Worm (Caenorhabditis elegans): Measurements from ENCODE around the gene dld-1.
"Not testable (repeated sequence)": the region's sequence is repeated elsewhere in the genome, so short reads cannot be mapped to it uniquely, and the experiment has no call there.

The dld-1 gene

DNA sequence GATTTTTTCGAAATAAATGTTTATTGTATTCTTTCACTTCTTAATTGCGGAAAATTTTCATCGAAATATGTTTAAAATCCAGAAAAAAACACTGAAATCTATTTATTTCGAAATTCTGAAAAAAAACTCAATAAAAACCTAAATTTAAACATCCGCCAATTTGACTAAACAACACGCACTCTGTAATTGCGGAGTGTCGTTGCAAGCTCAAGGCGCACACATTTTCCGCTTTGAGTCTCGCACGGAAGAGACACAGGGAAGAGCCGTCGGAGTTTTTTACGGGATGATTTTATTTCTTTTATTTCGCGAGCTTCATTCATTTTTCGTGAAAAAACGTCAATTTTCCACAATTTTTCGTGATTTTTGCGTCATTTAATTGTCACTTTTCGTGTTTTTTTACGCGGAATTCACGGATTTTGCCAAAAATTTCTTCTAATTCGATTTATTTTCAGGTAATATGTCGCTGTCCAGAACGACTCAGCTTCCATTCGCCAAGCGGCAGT lies at the start of gene dld-1:
Gene dld-1, plus strand, starts transcription at position 453 of the 503 bp plus-strand sequence.
- peak; percentile 70 for TF ChIP-seq cog-1 (tag; optimal IDR thresholded peaks at IDR 0.05)
- TF ChIP-seq T22C8.4 (GFP tag; IDR thresholded peaks at IDR 0.05) = peak; percentile 32; the same call in 1 of the 2 replicates
- TF ChIP-seq ztf-23 (GFP tag; IDR thresholded peaks at IDR 0.05) = 0 out of 2 replicates have a peak, but pooled peaks have one; percentile 49
- peak; percentile 43; the same call in 1 of the 2 replicates for TF ChIP-seq flt-1 (GFP tag; IDR thresholded peaks at IDR 0.05)
- no peak for TF ChIP-seq med-1 (GFP tag; optimal IDR thresholded peaks at IDR 0.05; ENCODE audit: insufficient read depth)
- no peak for TF ChIP-seq tab-1 (GFP tag; IDR thresholded peaks at IDR 0.05)
- no peak for TF ChIP-seq ref-1 (GFP tag; conservative IDR thresholded peaks at IDR 0.05)
- peak; percentile 36; the same call in 1 of the 2 replicates for TF ChIP-seq ztf-29 (GFP tag; IDR thresholded peaks at IDR 0.05)
- TF ChIP-seq klf-2 (GFP tag; conservative IDR thresholded peaks at IDR 0.05) = no peak; the same call in 1 of the 2 replicates

ce11 chrIV:14417128-14417527 lies 47.2 kb upstream of the dld-1 start, which contains the start of gene F55B11.6:
Gene F55B11.6, minus strand, starts transcription at chrIV:14417228.
- TF ChIP-seq ztf-29 (GFP tag; IDR thresholded peaks at IDR 0.05) (no peak), klf-2 (GFP tag; conservative IDR thresholded peaks at IDR 0.05) (no peak), tab-1 (GFP tag; IDR thresholded peaks at IDR 0.05) (no peak), med-1 (GFP tag; optimal IDR thresholded peaks at IDR 0.05; ENCODE audit: insufficient read depth) (no peak), ref-1 (GFP tag; conservative IDR thresholded peaks at IDR 0.05) (no peak), flt-1 (GFP tag; IDR thresholded peaks at IDR 0.05) (no peak), T22C8.4 (GFP tag; IDR thresholded peaks at IDR 0.05) (no peak), ztf-23 (GFP tag; IDR thresholded peaks at IDR 0.05) (no peak), cog-1 (tag; optimal IDR thresholded peaks at IDR 0.05) (no peak)

DNA sequence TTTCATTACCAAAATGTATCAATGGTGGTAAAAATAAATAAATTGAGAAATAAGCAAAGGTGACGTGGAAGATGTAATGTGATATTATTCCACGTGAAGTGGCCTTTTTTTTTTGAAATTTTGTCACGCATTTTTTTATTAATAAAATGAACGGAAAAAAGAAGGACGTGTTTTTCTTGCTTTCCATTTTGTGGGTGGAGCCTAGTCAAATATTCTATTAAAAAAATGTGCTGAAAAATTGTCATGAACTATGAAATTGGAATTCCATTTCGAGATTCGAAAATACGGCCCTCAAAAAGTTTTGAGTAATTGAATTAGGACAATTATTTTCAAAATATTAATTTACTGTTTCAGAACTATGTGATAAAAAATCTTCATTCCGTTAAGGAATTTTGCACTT lies 42.4 kb upstream of the dld-1 start, which contains the start of gene F55B11.7:
Gene F55B11.7, minus strand, starts transcription at position 101 of the 400 bp plus-strand sequence.
- TF ChIP-seq ztf-23 (GFP tag; IDR thresholded peaks at IDR 0.05) = no peak
- no peak for TF ChIP-seq cog-1 (tag; optimal IDR thresholded peaks at IDR 0.05)
- TF ChIP-seq ref-1 (GFP tag; conservative IDR thresholded peaks at IDR 0.05) = no peak
- no peak for TF ChIP-seq flt-1 (GFP tag; IDR thresholded peaks at IDR 0.05)
- no peak for TF ChIP-seq klf-2 (GFP tag; conservative IDR thresholded peaks at IDR 0.05)
- no peak for TF ChIP-seq med-1 (GFP tag; optimal IDR thresholded peaks at IDR 0.05; ENCODE audit: insufficient read depth)
- no peak for TF ChIP-seq T22C8.4 (GFP tag; IDR thresholded peaks at IDR 0.05)
- TF ChIP-seq ztf-29 (GFP tag; IDR thresholded peaks at IDR 0.05) = no peak
- no peak for TF ChIP-seq tab-1 (GFP tag; IDR thresholded peaks at IDR 0.05)

ce11 chrIV:14423194-14423593 lies 41.1 kb upstream of the dld-1 start, which contains the start of gene F55B11.2:
Gene F55B11.2, minus strand, starts transcription at chrIV:14423294.
- TF ChIP-seq ref-1 (GFP tag; conservative IDR thresholded peaks at IDR 0.05) (no peak), ztf-23 (GFP tag; IDR thresholded peaks at IDR 0.05) (no peak), flt-1 (GFP tag; IDR thresholded peaks at IDR 0.05) (no peak), klf-2 (GFP tag; conservative IDR thresholded peaks at IDR 0.05) (no peak)

- no peak for TF ChIP-seq cog-1 (tag; optimal IDR thresholded peaks at IDR 0.05)
- TF ChIP-seq T22C8.4 (GFP tag; IDR thresholded peaks at IDR 0.05) = no peak
- no peak for TF ChIP-seq tab-1 (GFP tag; IDR thresholded peaks at IDR 0.05)
- no peak for TF ChIP-seq klf-2 (GFP tag; conservative IDR thresholded peaks at IDR 0.05)
- TF ChIP-seq med-1 (GFP tag; optimal IDR thresholded peaks at IDR 0.05; ENCODE audit: insufficient read depth) = no peak
- no peak for TF ChIP-seq ztf-29 (GFP tag; IDR thresholded peaks at IDR 0.05)
- TF ChIP-seq flt-1 (GFP tag; IDR thresholded peaks at IDR 0.05) = no peak
- no peak for TF ChIP-seq ref-1 (GFP tag; conservative IDR thresholded peaks at IDR 0.05)
- no peak for TF ChIP-seq ztf-23 (GFP tag; IDR thresholded peaks at IDR 0.05)
These were observed 39.9 kb upstream of the dld-1 start, which contains the start of gene F55B11.3 for ce11 chrIV:14424396-14424795. Gene F55B11.3, plus strand, starts transcription at chrIV:14424696.

ce11 chrIV:14427395-14427794 lies 36.9 kb upstream of the dld-1 start, which contains the start of gene F55B11.5:
Gene F55B11.5, plus strand, starts transcription at chrIV:14427695.
- TF ChIP-seq flt-1 (GFP tag; IDR thresholded peaks at IDR 0.05); ref-1 (GFP tag; conservative IDR thresholded peaks at IDR 0.05); med-1 (GFP tag; optimal IDR thresholded peaks at IDR 0.05; ENCODE audit: insufficient read depth): not testable (repeated sequence)

DNA sequence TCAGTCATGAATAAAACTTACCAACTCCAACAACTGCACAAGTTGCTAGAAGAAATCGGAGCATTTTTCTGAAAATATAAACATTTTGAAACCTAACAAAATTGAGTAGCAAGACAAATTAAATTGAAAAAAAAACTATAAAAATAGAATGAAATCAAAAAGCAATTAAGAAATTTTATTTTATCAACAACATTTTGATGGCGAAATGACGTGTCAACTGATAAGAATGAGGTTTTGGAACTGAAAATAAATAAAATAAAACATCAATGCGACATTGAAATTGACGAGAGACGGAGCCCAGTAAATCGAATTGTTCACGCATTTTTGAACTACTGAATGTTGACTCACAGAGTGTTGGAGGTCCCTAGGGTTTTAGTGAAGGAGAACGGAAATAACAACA lies 33.5 kb upstream of the dld-1 start, which contains the start of gene F55B11.4:
Gene F55B11.4, minus strand, starts transcription at position 68 of the 400 bp plus-strand sequence.
- no peak for TF ChIP-seq ztf-23 (GFP tag; IDR thresholded peaks at IDR 0.05)
- TF ChIP-seq T22C8.4 (GFP tag; IDR thresholded peaks at IDR 0.05) = no peak
- no peak for TF ChIP-seq flt-1 (GFP tag; IDR thresholded peaks at IDR 0.05)
- no peak for TF ChIP-seq cog-1 (tag; optimal IDR thresholded peaks at IDR 0.05)
- no peak for TF ChIP-seq ztf-29 (GFP tag; IDR thresholded peaks at IDR 0.05)
- TF ChIP-seq ref-1 (GFP tag; conservative IDR thresholded peaks at IDR 0.05) = no peak
- TF ChIP-seq med-1 (GFP tag; optimal IDR thresholded peaks at IDR 0.05; ENCODE audit: insufficient read depth) = no peak
- no peak for TF ChIP-seq klf-2 (GFP tag; conservative IDR thresholded peaks at IDR 0.05)
- TF ChIP-seq tab-1 (GFP tag; IDR thresholded peaks at IDR 0.05) = no peak

DNA sequence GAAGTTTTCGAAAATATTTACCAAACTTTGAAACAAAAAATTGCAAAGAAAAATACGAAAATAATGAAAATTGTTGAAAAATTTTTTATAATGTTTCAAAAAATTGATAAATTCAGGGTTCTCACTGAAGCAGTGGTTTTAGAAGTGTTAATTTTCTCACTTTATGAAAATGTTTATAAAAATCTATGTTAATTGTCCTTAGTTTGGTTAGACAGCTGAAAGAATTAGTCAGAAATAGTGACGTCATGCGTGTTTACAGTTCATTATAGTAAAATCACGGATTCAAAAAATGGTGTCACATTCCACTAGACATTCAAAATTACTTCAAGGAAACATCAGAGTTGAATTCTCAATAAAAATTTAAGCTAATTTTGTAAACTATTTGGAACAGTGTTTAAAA lies 28.4 kb upstream of the dld-1 start:
- no peak for TF ChIP-seq ztf-29 (GFP tag; IDR thresholded peaks at IDR 0.05)
- no peak for TF ChIP-seq flt-1 (GFP tag; IDR thresholded peaks at IDR 0.05)
- no peak for TF ChIP-seq ref-1 (GFP tag; conservative IDR thresholded peaks at IDR 0.05)
- TF ChIP-seq med-1 (GFP tag; optimal IDR thresholded peaks at IDR 0.05; ENCODE audit: insufficient read depth) = no peak
- no peak for TF ChIP-seq T22C8.4 (GFP tag; IDR thresholded peaks at IDR 0.05)
- TF ChIP-seq cog-1 (tag; optimal IDR thresholded peaks at IDR 0.05) = no peak
- no peak for TF ChIP-seq klf-2 (GFP tag; conservative IDR thresholded peaks at IDR 0.05)
- TF ChIP-seq tab-1 (GFP tag; IDR thresholded peaks at IDR 0.05) = no peak

- TF ChIP-seq klf-2 (GFP tag; conservative IDR thresholded peaks at IDR 0.05) = no peak
- TF ChIP-seq T22C8.4 (GFP tag; IDR thresholded peaks at IDR 0.05) = no peak
- TF ChIP-seq ref-1 (GFP tag; conservative IDR thresholded peaks at IDR 0.05) = no peak
- TF ChIP-seq flt-1 (GFP tag; IDR thresholded peaks at IDR 0.05) = no peak
- TF ChIP-seq ztf-29 (GFP tag; IDR thresholded peaks at IDR 0.05) = no peak
- no peak for TF ChIP-seq ztf-23 (GFP tag; IDR thresholded peaks at IDR 0.05)
- TF ChIP-seq med-1 (GFP tag; optimal IDR thresholded peaks at IDR 0.05; ENCODE audit: insufficient read depth) = no peak
- TF ChIP-seq cog-1 (tag; optimal IDR thresholded peaks at IDR 0.05) = no peak
- TF ChIP-seq tab-1 (GFP tag; IDR thresholded peaks at IDR 0.05) = no peak
These were observed 26.9 kb upstream of the dld-1 start for ce11 chrIV:14437391-14437790.
